Worm (Caenorhabditis elegans) whole organism, late embryonic: ENCODE results near the gene B0454.6.

Experiments
- K02D7.2 ChIP-seq: sonication (generic microtip); optimal IDR thresholded peaks from 2 replicates; lab custom pipeline; 2017; ENCODE audit warnings: mild to moderate bottlenecking, missing genetic modification characterization, missing compliant biosample characterization
- ama-1 ChIP-seq: fragments of 150-350 bp; optimal IDR thresholded peaks from 2 replicates; lab custom pipeline; 2014
- ceh-19 ChIP-seq: fragments of 200-800 bp; sonication (Bioruptor generic); optimal IDR thresholded peaks from 2 replicates; lab custom pipeline; 2018; ENCODE audit warnings: mild to moderate bottlenecking, missing genetic modification characterization, missing compliant biosample characterization
- ceh-22 ChIP-seq: sonication (generic microtip); optimal IDR thresholded peaks from 2 replicates; lab custom pipeline; 2017; ENCODE audit warnings: missing biosample characterization, missing genetic modification characterization
- dmd-4 ChIP-seq: sonication (generic microtip); optimal IDR thresholded peaks from 2 replicates; lab custom pipeline; 2016; ENCODE audit warnings: borderline replicate concordance, missing genetic modification characterization, missing compliant biosample characterization
- eyg-1 ChIP-seq: sonication (generic microtip); optimal IDR thresholded peaks from 2 replicates; lab custom pipeline; 2016; ENCODE audit warnings: missing genotype, missing genetic modification characterization, missing compliant biosample characterization
- fkh-6 ChIP-seq: sonication (generic microtip); optimal IDR thresholded peaks from 2 replicates; lab custom pipeline; 2016; ENCODE audit warnings: missing genetic modification characterization, missing compliant biosample characterization
- hlh-30 ChIP-seq: sonication (generic microtip); optimal IDR thresholded peaks from 2 replicates; lab custom pipeline; 2017; ENCODE audit warnings: antibody characterized with exemption, missing genetic modification characterization, missing compliant biosample characterization; ENCODE audit not compliant: insufficient read depth
- mec-3 ChIP-seq: sonication (generic microtip); optimal IDR thresholded peaks from 2 replicates; lab custom pipeline; 2016; ENCODE audit warnings: borderline replicate concordance, missing genetic modification characterization, missing compliant biosample characterization
- nhr-11 ChIP-seq: fragments of 150-350 bp; optimal IDR thresholded peaks from 2 replicates; lab custom pipeline; 2014; ENCODE audit warnings: missing biosample characterization, missing genetic modification characterization
- pag-3 ChIP-seq: sonication (generic microtip); optimal IDR thresholded peaks from 2 replicates; lab custom pipeline; 2016; ENCODE audit warnings: missing compliant biosample characterization, missing genetic modification characterization, borderline replicate concordance
- ttx-3 ChIP-seq: sonication (generic microtip); optimal IDR thresholded peaks from 2 replicates; lab custom pipeline; 2016; ENCODE audit warnings: missing genetic modification reagents, missing genetic modification characterization, missing compliant biosample characterization
- ztf-16 ChIP-seq: sonication (generic microtip); optimal IDR thresholded peaks from 2 replicates; lab custom pipeline; 2017; ENCODE audit warnings: missing genetic modification characterization, missing compliant biosample characterization

DNA sequence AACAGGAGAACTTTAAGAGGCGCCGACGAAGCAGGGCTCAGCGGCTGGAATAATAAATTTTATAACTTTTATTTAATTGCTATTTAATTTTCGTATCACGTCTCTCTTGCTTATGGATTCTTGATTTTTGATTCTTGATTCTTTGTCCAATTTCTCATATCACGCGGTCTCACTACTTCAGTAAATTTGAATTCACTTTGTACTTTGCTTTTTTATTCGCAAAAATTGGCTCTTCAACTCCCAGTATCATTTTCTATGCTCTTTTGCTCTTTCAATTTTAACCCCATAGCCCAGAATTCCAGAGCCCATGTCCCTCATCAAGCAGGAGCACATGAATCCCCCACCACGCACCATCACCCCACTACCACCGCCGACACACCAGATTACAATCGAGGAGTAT lies 30.4 kb upstream of the B0454.6 start, which contains the start of gene lido-10:
- no peak for TF ChIP-seq ceh-22 (tag; lab: Kevin White, UChicago)
- no peak for TF ChIP-seq fkh-6 (tag; lab: Kevin White, UChicago)
- TF ChIP-seq nhr-11 (tag; lab: Kevin White, UChicago), result no peak
- no peak for TF ChIP-seq ama-1 (lab: Kevin White, UChicago)
- no peak for TF ChIP-seq ttx-3 (tag; lab: Kevin White, UChicago)
- no peak for TF ChIP-seq pag-3 (tag; lab: Kevin White, UChicago)
- no peak for TF ChIP-seq K02D7.2 (tag; lab: Kevin White, UChicago)
- TF ChIP-seq dmd-4 (tag; lab: Kevin White, UChicago), result no peak
- TF ChIP-seq hlh-30 (tag; lab: Kevin White, UChicago), result no peak
- no peak for TF ChIP-seq ceh-19 (GFP tag; lab: Kevin White, UChicago)
- no peak for TF ChIP-seq mec-3 (tag; lab: Kevin White, UChicago)
- TF ChIP-seq eyg-1 (tag; lab: Kevin White, UChicago), result no peak
- no peak for TF ChIP-seq ztf-16 (tag; lab: Kevin White, UChicago)
